Worm (Caenorhabditis elegans) whole organism, L2 larva: ENCODE data around the gene C25H3.16.

Experiments
- C34F6.9 ChIP-seq: fragments of 150-350 bp; optimal IDR thresholded peaks from 2 replicates; lab custom pipeline; 2014; ENCODE audit warnings: missing biosample characterization, missing genetic modification characterization
- F13H6.1 ChIP-seq: sonication (generic microtip); optimal IDR thresholded peaks from 2 replicates; lab custom pipeline; 2016; ENCODE audit warnings: missing genetic modification characterization, missing compliant biosample characterization
- R02D3.7 ChIP-seq: fragments of 150-350 bp; optimal IDR thresholded peaks from 2 replicates; lab custom pipeline; 2014; ENCODE audit warnings: missing biosample characterization, missing genetic modification characterization
- Y55F3AM.14 ChIP-seq: fragments of 200-800 bp; sonication (Bioruptor generic); optimal IDR thresholded peaks from 2 replicates; lab custom pipeline; 2018; ENCODE audit warnings: mild to moderate bottlenecking, missing genetic modification characterization, missing compliant biosample characterization
- ZK546.5 ChIP-seq: sonication (generic microtip); optimal IDR thresholded peaks from 2 replicates; lab custom pipeline; 2017; ENCODE audit warnings: missing biosample characterization, missing genetic modification characterization
- alr-1 ChIP-seq: fragments of 150-350 bp; optimal IDR thresholded peaks from 2 replicates; lab custom pipeline; 2014; ENCODE audit warnings: missing biosample characterization, missing genetic modification characterization
- aly-2 ChIP-seq: fragments of 150-350 bp; optimal IDR thresholded peaks from 2 replicates; lab custom pipeline; 2014; ENCODE audit warnings: missing biosample characterization, missing genetic modification characterization
- ama-1 ChIP-seq: fragments of 150-350 bp; optimal IDR thresholded peaks from 2 replicates; lab custom pipeline; 2018; ENCODE audit warnings: inconsistent platforms
- ceh-16 ChIP-seq: fragments of 150-350 bp; optimal IDR thresholded peaks from 2 replicates; lab custom pipeline; 2014; ENCODE audit warnings: missing biosample characterization, missing genetic modification characterization
- ceh-82 ChIP-seq: fragments of 150-350 bp; optimal IDR thresholded peaks from 2 replicates; lab custom pipeline; 2014; ENCODE audit warnings: missing biosample characterization, missing genetic modification characterization
- crh-2 ChIP-seq: sonication (generic microtip); optimal IDR thresholded peaks from 2 replicates; lab custom pipeline; 2017; ENCODE audit warnings: missing biosample characterization, missing genetic modification characterization
- dmd-4 ChIP-seq: sonication (generic microtip); optimal IDR thresholded peaks from 2 replicates; lab custom pipeline; 2017; ENCODE audit warnings: missing biosample characterization, missing genetic modification characterization
- egl-27 ChIP-seq: sonication (generic microtip); optimal IDR thresholded peaks from 3 replicates; lab custom pipeline; 2017; ENCODE audit warnings: missing biosample characterization, missing genetic modification reagents, missing genetic modification characterization
- elt-1 ChIP-seq: fragments of 150-350 bp; optimal IDR thresholded peaks from 2 replicates; lab custom pipeline; 2014; ENCODE audit warnings: missing biosample characterization, missing genetic modification characterization
- fos-1 ChIP-seq: fragments of 150-350 bp; optimal IDR thresholded peaks from 2 replicates; lab custom pipeline; 2014; ENCODE audit warnings: missing biosample characterization, missing genetic modification characterization
- gmeb-1 ChIP-seq: fragments of 150-350 bp; optimal IDR thresholded peaks from 2 replicates; lab custom pipeline; 2014; ENCODE audit warnings: missing biosample characterization, missing genetic modification characterization
- lin-11 ChIP-seq: fragments of 150-350 bp; sonication (generic microtip); optimal IDR thresholded peaks from 2 replicates; lab custom pipeline; 2014; ENCODE audit warnings: missing biosample characterization, missing genetic modification characterization, inconsistent platforms, mixed read lengths
- lin-13 ChIP-seq: fragments of 150-350 bp; optimal IDR thresholded peaks from 2 replicates; lab custom pipeline; 2014; ENCODE audit warnings: missing biosample characterization, missing genetic modification reagents, missing genetic modification characterization
- lin-39 ChIP-seq: fragments of 150-350 bp; optimal IDR thresholded peaks from 2 replicates; lab custom pipeline; 2014; ENCODE audit warnings: missing biosample characterization, missing genetic modification reagents, missing genetic modification characterization
- lsy-2 ChIP-seq, 2 experiments: fragments of 150-350 bp in 1 of 2; sonication (generic microtip) in 1 of 2; optimal IDR thresholded peaks; 2 replicates each; lab custom pipeline; 2014 to 2017; ENCODE audit warnings: missing biosample characterization in 2 of 2, missing genetic modification characterization in 2 of 2
- mab-5 ChIP-seq: fragments of 150-350 bp; optimal IDR thresholded peaks from 2 replicates; lab custom pipeline; 2014; ENCODE audit warnings: missing biosample characterization, missing genetic modification characterization
- mbf-1 ChIP-seq: sonication (generic microtip); optimal IDR thresholded peaks from 2 replicates; lab custom pipeline; 2017; ENCODE audit warnings: missing biosample characterization, missing genetic modification characterization
- mdl-1 ChIP-seq, 2 experiments: fragments of 150-350 bp in 1 of 2; sonication (generic microtip) in 1 of 2; optimal IDR thresholded peaks; 2 replicates each; lab custom pipeline; 2017; ENCODE audit warnings: missing biosample characterization in 2 of 2, missing genetic modification characterization in 2 of 2
- nhr-10 ChIP-seq: sonication (generic microtip); optimal IDR thresholded peaks from 2 replicates; lab custom pipeline; 2017; ENCODE audit warnings: missing biosample characterization, missing genetic modification characterization
- nhr-129 ChIP-seq: fragments of 150-350 bp; optimal IDR thresholded peaks from 2 replicates; lab custom pipeline; 2014; ENCODE audit warnings: missing biosample characterization, missing genetic modification characterization
- nhr-23 ChIP-seq: fragments of 150-350 bp; optimal IDR thresholded peaks from 2 replicates; lab custom pipeline; 2014; ENCODE audit warnings: missing biosample characterization, missing genetic modification reagents, missing genetic modification characterization
- nhr-237 ChIP-seq: fragments of 150-350 bp; optimal IDR thresholded peaks from 2 replicates; lab custom pipeline; 2014; ENCODE audit warnings: missing biosample characterization, missing genetic modification characterization
- nhr-25 ChIP-seq: fragments of 150-350 bp; sonication (generic microtip); optimal IDR thresholded peaks from 3 replicates; lab custom pipeline; 2014; ENCODE audit warnings: missing biosample characterization, missing genetic modification characterization
- nhr-77 ChIP-seq: fragments of 150-350 bp; optimal IDR thresholded peaks from 2 replicates; lab custom pipeline; 2014; ENCODE audit warnings: missing biosample characterization, missing genetic modification characterization
- peb-1 ChIP-seq: fragments of 150-350 bp; optimal IDR thresholded peaks from 2 replicates; lab custom pipeline; 2014; ENCODE audit warnings: missing biosample characterization, missing genetic modification characterization
- sem-4 ChIP-seq: fragments of 150-350 bp; optimal IDR thresholded peaks from 2 replicates; lab custom pipeline; 2014; ENCODE audit warnings: missing biosample characterization, missing genetic modification reagents, missing genetic modification characterization
- sma-3 ChIP-seq: sonication (generic microtip); optimal IDR thresholded peaks from 2 replicates; lab custom pipeline; 2016; ENCODE audit warnings: missing genetic modification reagents, missing genetic modification characterization, missing compliant biosample characterization
- sma-9 ChIP-seq, 2 experiments: fragments of 150-350 bp in 1 of 2; sonication (generic microtip) in 1 of 2; optimal IDR thresholded peaks; 2 replicates each; lab custom pipeline; 2014 to 2016; ENCODE audit warnings: missing genetic modification characterization in 2 of 2, mild to moderate bottlenecking in 1 of 2, missing biosample characterization in 1 of 2, missing compliant biosample characterization in 1 of 2, missing genetic modification reagents in 1 of 2, moderate library complexity in 1 of 2
- snpc-4 ChIP-seq: fragments of 150-350 bp; optimal IDR thresholded peaks from 2 replicates; lab custom pipeline; 2014; ENCODE audit warnings: missing biosample characterization, missing genetic modification characterization
- unc-55 ChIP-seq: fragments of 150-350 bp; sonication (generic microtip); optimal IDR thresholded peaks from 3 replicates; lab custom pipeline; 2014; ENCODE audit warnings: missing biosample characterization, missing genetic modification reagents, missing genetic modification characterization
- unc-62 ChIP-seq: fragments of 150-350 bp; optimal IDR thresholded peaks from 2 replicates; lab custom pipeline; 2014; ENCODE audit warnings: missing biosample characterization, missing genetic modification reagents, missing genetic modification characterization
- zag-1 ChIP-seq: fragments of 150-350 bp; optimal IDR thresholded peaks from 2 replicates; lab custom pipeline; 2014; ENCODE audit warnings: missing biosample characterization, missing genetic modification characterization
- ztf-1 ChIP-seq: fragments of 200-800 bp; sonication (Bioruptor generic); conservative IDR thresholded peaks from 2 replicates; pipeline ENCODE4 v1.3.6; 2022; ENCODE audit warnings: missing genetic modification characterization, missing compliant biosample characterization

Gene C25H3.16

DNA sequence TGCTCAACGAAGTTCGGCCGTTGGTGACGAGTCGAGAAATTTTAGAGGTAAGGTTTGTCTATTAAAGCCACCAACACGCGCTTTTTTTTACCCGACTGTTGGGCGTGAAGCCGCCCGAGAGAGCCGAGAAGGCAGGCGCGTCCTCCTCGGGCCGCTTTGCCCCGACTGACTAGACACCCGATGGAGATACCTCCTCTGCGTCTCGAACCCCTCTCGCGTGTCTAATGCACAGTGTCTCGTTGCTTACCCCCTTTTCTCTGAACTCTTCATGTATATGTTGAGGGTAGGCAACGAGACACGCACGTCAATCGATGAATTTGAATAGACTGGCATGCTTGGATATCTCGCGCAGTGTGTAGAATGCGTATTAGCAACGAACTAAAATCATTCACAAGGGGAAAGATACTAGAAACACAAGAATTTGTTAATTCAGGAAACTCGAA is 4.3 kb upstream of the C25H3.16 start (continued):
- no peak for TF ChIP-seq peb-1
- TF ChIP-seq sma-3 (GFP tag; lab: Kevin White, UChicago): peak; percentile 74
- peak; percentile 45 for TF ChIP-seq nhr-25 (tag; lab: Kevin White, UChicago)
- no peak for TF ChIP-seq alr-1 (tag; lab: Kevin White, UChicago)

ce11 chrII:5663180-5663791 is 2.8 kb upstream of the C25H3.16 start:
- peak; percentile 29 for TF ChIP-seq C34F6.9
- TF ChIP-seq unc-55: peak; percentile 44
- peak; percentile 39 for TF ChIP-seq crh-2 (tag; lab: Kevin White, UChicago)
- no peak for TF ChIP-seq nhr-10 (tag; lab: Kevin White, UChicago)
- TF ChIP-seq sma-9 (GFP tag; optimal IDR thresholded peaks at IDR 0.05; lab: Kevin White, UChicago): peak; percentile 4
- no peak for TF ChIP-seq sma-9 (tag; optimal IDR thresholded peaks at IDR 0.05; lab: Kevin White, UChicago)
- TF ChIP-seq Y55F3AM.14 (GFP tag; lab: Kevin White, UChicago): no peak
- no peak for TF ChIP-seq zag-1 (tag; lab: Kevin White, UChicago)
- TF ChIP-seq nhr-129 (tag; lab: Kevin White, UChicago): no peak
- TF ChIP-seq ama-1 (lab: Kevin White, UChicago): no peak
- TF ChIP-seq nhr-77 (tag; lab: Kevin White, UChicago): no peak
- TF ChIP-seq lsy-2 (tag; optimal IDR thresholded peaks at IDR 0.05; lab: Kevin White, UChicago): peak in 1 of 2 experiments; percentile 49
- no peak for TF ChIP-seq sma-3 (GFP tag; lab: Kevin White, UChicago)
- TF ChIP-seq ceh-16 (tag; lab: Kevin White, UChicago): no peak
- TF ChIP-seq, all 48 proteins: peak for 5

- TF ChIP-seq mbf-1 (tag; lab: Kevin White, UChicago) (no peak), ceh-16 (tag; lab: Kevin White, UChicago) (no peak), R02D3.7 (tag; lab: Kevin White, UChicago) (no peak), fos-1 (tag; lab: Kevin White, UChicago) (no peak), aly-2 (no peak), ama-1 (lab: Kevin White, UChicago) (no peak), C34F6.9 (no peak), egl-27 (no peak), mab-5 (tag; lab: Kevin White, UChicago) (no peak), ztf-1 (GFP tag; lab: Robert Waterston, UW) (no peak), unc-62 (GFP tag; lab: Kevin White, UChicago) (no peak), ZK546.5 (tag; lab: Kevin White, UChicago) (no peak), nhr-237 (tag; lab: Kevin White, UChicago) (no peak), elt-1 (tag; lab: Kevin White, UChicago) (no peak)
- TF ChIP-seq, all 48 proteins: peak for 0
These were observed 1.1 kb upstream of the C25H3.16 start, which contains the start of gene C25H3.15 for ce11 chrII:5665029-5665428. Gene C25H3.15 (plus strand): TSS chrII:5665329.

DNA sequence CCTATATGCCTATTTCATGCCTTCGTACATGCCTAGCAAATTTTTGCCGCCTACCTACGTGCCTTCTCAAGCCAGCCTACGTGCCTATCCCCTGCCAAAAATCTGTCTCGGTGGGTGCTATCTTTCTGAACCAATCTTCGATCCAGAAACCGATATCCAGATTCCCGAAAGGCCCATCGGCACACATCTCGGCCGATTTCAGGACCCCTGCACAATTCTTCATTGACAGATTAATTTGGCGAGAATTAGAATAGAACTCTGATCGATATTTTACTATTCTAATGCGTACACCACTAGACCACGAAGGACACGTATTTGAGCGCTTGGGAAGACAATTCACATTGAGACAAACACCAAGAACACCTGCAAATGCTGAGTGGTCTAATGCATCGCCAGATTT is 1.4 kb downstream of the C25H3.16 start:
- TF ChIP-seq nhr-10 (tag; lab: Kevin White, UChicago) (no peak), unc-55 (no peak), lsy-2 (tag; optimal IDR thresholded peaks at IDR 0.05; lab: Kevin White, UChicago) (no peak), sem-4 (tag; lab: Kevin White, UChicago) (no peak), alr-1 (tag; lab: Kevin White, UChicago) (no peak), aly-2 (no peak), ceh-82 (tag; lab: Kevin White, UChicago) (no peak), nhr-237 (tag; lab: Kevin White, UChicago) (no peak), sma-3 (GFP tag; lab: Kevin White, UChicago) (no peak), lin-13 (GFP tag; lab: Kevin White, UChicago) (no peak), ama-1 (lab: Kevin White, UChicago) (no peak), unc-62 (GFP tag; lab: Kevin White, UChicago) (no peak)

ce11 chrII:5668830-5669229 is 2.7 kb downstream of the C25H3.16 start, which contains the start of gene C25H3.7:
Gene C25H3.7 (minus strand): TSS chrII:5668930.
- TF ChIP-seq sma-3 (GFP tag; lab: Kevin White, UChicago) (no peak), ZK546.5 (tag; lab: Kevin White, UChicago) (no peak)

- TF ChIP-seq elt-1 (tag; lab: Kevin White, UChicago) (no peak), lin-11 (tag; lab: Kevin White, UChicago) (no peak), sma-9 (GFP tag; optimal IDR thresholded peaks at IDR 0.05; lab: Kevin White, UChicago) (no peak), sma-9 (tag; optimal IDR thresholded peaks at IDR 0.05; lab: Kevin White, UChicago) (no peak), F13H6.1 (tag; lab: Kevin White, UChicago) (no peak), ama-1 (lab: Kevin White, UChicago) (no peak), nhr-23 (tag; lab: Kevin White, UChicago) (no peak), ZK546.5 (tag; lab: Kevin White, UChicago) (no peak), lsy-2 (tag; optimal IDR thresholded peaks at IDR 0.05; lab: Kevin White, UChicago) (no peak), sma-3 (GFP tag; lab: Kevin White, UChicago) (no peak), lin-39 (tag; lab: Kevin White, UChicago) (no peak), gmeb-1 (no peak), Y55F3AM.14 (GFP tag; lab: Kevin White, UChicago) (no peak), aly-2 (no peak), mdl-1 (tag; optimal IDR thresholded peaks at IDR 0.05; lab: Kevin White, UChicago) (no peak), nhr-10 (tag; lab: Kevin White, UChicago) (no peak), dmd-4 (tag; lab: Kevin White, UChicago) (no peak), snpc-4 (tag; lab: Kevin White, UChicago) (no peak)
These were observed 3.5 kb downstream of the C25H3.16 start, which contains the start of gene C25H3.17 for ce11 chrII:5669580-5669979. Gene C25H3.17 (minus strand): TSS chrII:5669680.
